Worm (Caenorhabditis elegans): ENCODE results near the gene Y64G10A.1.

Gene Y64G10A.1

DNA sequence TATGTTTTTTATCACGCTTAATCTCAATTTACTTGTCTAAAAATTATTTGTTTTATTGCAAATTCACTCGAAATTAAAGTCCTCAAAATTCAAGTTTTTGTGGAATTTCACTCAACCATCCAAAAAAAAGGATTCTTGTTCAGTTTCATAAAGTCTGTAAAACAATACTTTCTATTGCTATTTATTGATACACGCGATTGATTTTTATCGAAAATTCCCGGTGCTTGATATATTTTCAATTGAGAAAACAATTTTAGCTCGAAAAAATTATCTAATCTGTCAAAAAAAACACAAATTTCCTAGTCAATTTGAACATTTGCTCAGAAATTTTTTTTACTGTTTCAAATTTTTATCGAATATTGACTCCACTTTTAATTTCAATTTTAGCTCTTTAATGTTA lies 31.1 kb upstream of the Y64G10A.1 start:
- TF ChIP-seq nhr-6 (tag; optimal IDR thresholded peaks at IDR 0.05) (no peak), Y55F3AM.14 (GFP tag; optimal IDR thresholded peaks at IDR 0.05) (no peak), fos-1 (tag; optimal IDR thresholded peaks at IDR 0.05) (no peak), lsy-2 (tag; optimal IDR thresholded peaks at IDR 0.05) (no peak), mab-5 (tag; optimal IDR thresholded peaks at IDR 0.05) (no peak), mdl-1 (tag; optimal IDR thresholded peaks at IDR 0.05) (no peak)

DNA sequence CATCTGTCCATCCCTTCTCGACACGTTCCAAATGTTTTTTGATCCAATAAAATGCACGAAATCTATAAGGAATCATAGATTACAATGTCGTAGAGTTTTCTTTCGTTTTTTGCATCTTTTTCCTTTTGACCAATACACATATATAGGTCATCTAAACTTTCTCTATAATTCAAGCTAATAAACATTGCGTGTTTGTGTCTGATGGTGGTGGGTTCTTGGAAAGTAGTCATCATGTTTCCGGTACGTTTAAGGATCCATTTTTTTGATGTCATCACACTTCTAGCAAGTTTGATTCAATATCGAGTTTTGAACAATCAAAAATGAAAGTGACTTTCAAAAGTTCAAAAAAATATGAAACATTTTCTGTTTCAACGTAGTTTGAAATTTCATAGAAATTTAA lies 30.0 kb upstream of the Y64G10A.1 start:
- no peak for TF ChIP-seq sma-9 (GFP tag; optimal IDR thresholded peaks at IDR 0.05)
- no peak for TF ChIP-seq sma-9 (tag; optimal IDR thresholded peaks at IDR 0.05)
- TF ChIP-seq unc-62 (GFP tag; optimal IDR thresholded peaks at IDR 0.05) = no peak
- TF ChIP-seq nhr-237 (tag; optimal IDR thresholded peaks at IDR 0.05) = no peak
- no peak for TF ChIP-seq elt-3 (tag; optimal IDR thresholded peaks at IDR 0.05)
- no peak for TF ChIP-seq Y55F3AM.14 (GFP tag; optimal IDR thresholded peaks at IDR 0.05)
- TF ChIP-seq ztf-1 (GFP tag; conservative IDR thresholded peaks at IDR 0.05) = no peak
- no peak for TF ChIP-seq aly-2 (tag; optimal IDR thresholded peaks at IDR 0.05)
- TF ChIP-seq dmd-4 (tag; optimal IDR thresholded peaks at IDR 0.05) = no peak
- TF ChIP-seq nhr-10 (tag; optimal IDR thresholded peaks at IDR 0.05) = no peak
- TF ChIP-seq lsy-2 (tag; optimal IDR thresholded peaks at IDR 0.05) = no peak
- TF ChIP-seq peb-1 (tag; optimal IDR thresholded peaks at IDR 0.05) = no peak
- peak; percentile 6 for TF ChIP-seq unc-55 (GFP tag; optimal IDR thresholded peaks at IDR 0.05)
- TF ChIP-seq nhr-129 (tag; optimal IDR thresholded peaks at IDR 0.05) = peak; percentile 1
- TF ChIP-seq nhr-12 (tag; optimal IDR thresholded peaks at IDR 0.05) = no peak
- no peak for TF ChIP-seq egl-27 (tag; optimal IDR thresholded peaks at IDR 0.05)

DNA sequence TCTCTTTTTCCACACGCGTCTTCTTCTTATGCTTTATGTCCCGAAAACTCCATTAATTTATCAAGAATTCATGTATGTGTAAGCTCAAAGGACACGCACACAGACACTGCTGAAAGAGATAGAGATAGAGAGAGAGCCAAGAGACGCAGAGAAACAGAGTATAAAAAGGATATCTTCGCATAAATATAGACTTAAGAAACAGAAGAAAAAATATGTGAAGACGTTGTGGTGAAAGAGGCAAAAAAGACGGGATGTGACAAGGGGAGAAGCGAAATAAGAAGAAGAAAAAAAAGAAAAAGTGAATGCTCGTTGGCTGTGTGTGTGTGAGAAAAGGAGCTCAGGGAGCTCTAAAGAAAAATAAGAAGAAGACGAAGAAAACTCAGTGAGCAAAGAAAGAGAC lies 21.9 kb upstream of the Y64G10A.1 start:
- no peak for TF ChIP-seq lin-39 (tag; optimal IDR thresholded peaks at IDR 0.05)
- no peak for TF ChIP-seq nhr-10 (tag; optimal IDR thresholded peaks at IDR 0.05)
- no peak for TF ChIP-seq ZK546.5 (tag; optimal IDR thresholded peaks at IDR 0.05)
- no peak for TF ChIP-seq elt-3 (tag; optimal IDR thresholded peaks at IDR 0.05)
- TF ChIP-seq unc-55 (GFP tag; optimal IDR thresholded peaks at IDR 0.05) = peak; percentile 92
- TF ChIP-seq ztf-1 (GFP tag; conservative IDR thresholded peaks at IDR 0.05) = no peak
- TF ChIP-seq gmeb-1 (tag; optimal IDR thresholded peaks at IDR 0.05) = no peak
- no peak for TF ChIP-seq nhr-12 (tag; optimal IDR thresholded peaks at IDR 0.05)
- no peak for TF ChIP-seq nhr-11 (tag; optimal IDR thresholded peaks at IDR 0.05)
- no peak for TF ChIP-seq peb-1 (tag; optimal IDR thresholded peaks at IDR 0.05)
- peak; percentile 19 to 71 for TF ChIP-seq lsy-2 (tag; optimal IDR thresholded peaks at IDR 0.05)
- TF ChIP-seq ceh-16 (tag; optimal IDR thresholded peaks at IDR 0.05) = no peak
- TF ChIP-seq nhr-23 (tag; optimal IDR thresholded peaks at IDR 0.05) = no peak
- TF ChIP-seq ztf-11 (tag; optimal IDR thresholded peaks at IDR 0.05) = no peak
- no peak for TF ChIP-seq elt-1 (tag; optimal IDR thresholded peaks at IDR 0.05)
- TF ChIP-seq egl-27 (tag; optimal IDR thresholded peaks at IDR 0.05) = no peak
- TF ChIP-seq sma-9 (GFP tag; optimal IDR thresholded peaks at IDR 0.05) = peak; percentile 64
- TF ChIP-seq sma-9 (tag; optimal IDR thresholded peaks at IDR 0.05) = no peak
- TF ChIP-seq alr-1 (tag; optimal IDR thresholded peaks at IDR 0.05) = no peak
- no peak for TF ChIP-seq dmd-4 (tag; optimal IDR thresholded peaks at IDR 0.05)
- TF ChIP-seq unc-62 (GFP tag; optimal IDR thresholded peaks at IDR 0.05) = no peak
- TF ChIP-seq nhr-77 (tag; optimal IDR thresholded peaks at IDR 0.05) = no peak
- no peak for TF ChIP-seq nhr-237 (tag; optimal IDR thresholded peaks at IDR 0.05)
- TF ChIP-seq Y55F3AM.14 (GFP tag; optimal IDR thresholded peaks at IDR 0.05) = no peak
- peak; percentile 85 for TF ChIP-seq C34F6.9 (tag; optimal IDR thresholded peaks at IDR 0.05)
- no peak for TF ChIP-seq ztf-4 (tag; optimal IDR thresholded peaks at IDR 0.05)
- TF ChIP-seq mab-5 (tag; optimal IDR thresholded peaks at IDR 0.05) = no peak
- TF ChIP-seq zag-1 (tag; optimal IDR thresholded peaks at IDR 0.05) = peak; percentile 16
- no peak for TF ChIP-seq fos-1 (tag; optimal IDR thresholded peaks at IDR 0.05)
- no peak for TF ChIP-seq blmp-1 (tag; optimal IDR thresholded peaks at IDR 0.05; ENCODE audit: insufficient read depth)
- TF ChIP-seq R02D3.7 (tag; optimal IDR thresholded peaks at IDR 0.05) = no peak
- TF ChIP-seq sma-3 (GFP tag; optimal IDR thresholded peaks at IDR 0.05) = no peak
- TF ChIP-seq sem-4 (tag; optimal IDR thresholded peaks at IDR 0.05) = no peak
- TF ChIP-seq mbf-1 (tag; optimal IDR thresholded peaks at IDR 0.05) = no peak
- TF ChIP-seq lin-11 (tag; optimal IDR thresholded peaks at IDR 0.05) = no peak
- no peak for TF ChIP-seq nhr-6 (tag; optimal IDR thresholded peaks at IDR 0.05)
- no peak for TF ChIP-seq nhr-25 (tag; optimal IDR thresholded peaks at IDR 0.05)
- peak; percentile 76 for TF ChIP-seq nhr-129 (tag; optimal IDR thresholded peaks at IDR 0.05)
- no peak for TF ChIP-seq lin-13 (GFP tag; optimal IDR thresholded peaks at IDR 0.05)
- TF ChIP-seq mdl-1 (tag; optimal IDR thresholded peaks at IDR 0.05) = no peak
- no peak for TF ChIP-seq ama-1 (optimal IDR thresholded peaks at IDR 0.05)
- no peak for TF ChIP-seq nhr-21 (tag; optimal IDR thresholded peaks at IDR 0.05)
- TF ChIP-seq F13H6.1 (tag; optimal IDR thresholded peaks at IDR 0.05) = peak; percentile 37
- no peak for TF ChIP-seq aly-2 (tag; optimal IDR thresholded peaks at IDR 0.05)
- TF ChIP-seq skn-1 (tag; optimal IDR thresholded peaks at IDR 0.05) = no peak
- TF ChIP-seq crh-2 (tag; optimal IDR thresholded peaks at IDR 0.05) = peak; percentile 69
- TF ChIP-seq ceh-82 (tag; optimal IDR thresholded peaks at IDR 0.05) = no peak
- no peak for TF ChIP-seq unc-39 (tag; optimal IDR thresholded peaks at IDR 0.05)
- no peak for TF ChIP-seq snpc-4 (tag; optimal IDR thresholded peaks at IDR 0.05)

All from whole organism, L2 larva.